Worm (Caenorhabditis elegans) whole organism, L4 larva: ENCODE results near the gene C06C3.7.

Source experiments
- D1046.2 ChIP-seq: fragments of 200-800 bp; sonication (Bioruptor generic); IDR thresholded peaks from 2 replicates; pipeline ENCODE4 v1.3.6; 2022; ENCODE audit warnings: missing genetic modification characterization, missing compliant biosample characterization
- Y48G9A.11 ChIP-seq: fragments of 200-800 bp; sonication (Bioruptor generic); IDR thresholded peaks from 2 replicates; pipeline ENCODE4 v1.3.6; 2022; ENCODE audit warnings: missing genetic modification reagents, missing genetic modification characterization, missing compliant biosample characterization
- Y75B8A.6 ChIP-seq: fragments of 200-800 bp; sonication (Bioruptor generic); IDR thresholded peaks from 2 replicates; pipeline ENCODE4 v1.3.6; 2022; ENCODE audit warnings: missing genetic modification reagents, missing genetic modification characterization, missing compliant biosample characterization
- ama-1 ChIP-seq: fragments of 150-350 bp; optimal IDR thresholded peaks from 2 replicates; lab custom pipeline; 2014; ENCODE audit warnings: inconsistent platforms, mixed read lengths
- daf-16 ChIP-seq, 3 experiments: sonication (generic microtip); optimal IDR thresholded peaks; 2 replicates each; lab custom pipeline; 2016 to 2017; ENCODE audit warnings: missing genetic modification characterization in 3 of 3, missing genetic modification reagents in 3 of 3, mild to moderate bottlenecking in 2 of 3, missing compliant biosample characterization in 2 of 3, missing biosample characterization in 1 of 3, moderate library complexity in 1 of 3
- lsy-2 ChIP-seq, 2 experiments: fragments of 150-350 bp in 1 of 2; sonication (generic microtip) in 1 of 2; optimal IDR thresholded peaks; 2 replicates each; lab custom pipeline; 2014 to 2017; ENCODE audit warnings: missing biosample characterization in 2 of 2, missing genetic modification characterization in 2 of 2
- mdl-1 ChIP-seq, 2 experiments: fragments of 150-350 bp in 1 of 2; sonication (generic microtip) in 1 of 2; optimal IDR thresholded peaks; 2 replicates each; lab custom pipeline; 2014 to 2017; ENCODE audit warnings: missing biosample characterization in 2 of 2, missing genetic modification characterization in 2 of 2
- nhr-11 ChIP-seq: fragments of 150-350 bp; optimal IDR thresholded peaks from 2 replicates; lab custom pipeline; 2014; ENCODE audit warnings: missing biosample characterization, missing genetic modification characterization
- nhr-6 ChIP-seq: fragments of 150-350 bp; optimal IDR thresholded peaks from 2 replicates; lab custom pipeline; 2014; ENCODE audit warnings: missing biosample characterization, missing genetic modification characterization
- pqm-1 ChIP-seq: sonication (generic microtip); optimal IDR thresholded peaks from 2 replicates; lab custom pipeline; 2017; ENCODE audit warnings: missing biosample characterization, missing genetic modification characterization
- ztf-11 ChIP-seq: fragments of 150-350 bp; optimal IDR thresholded peaks from 2 replicates; lab custom pipeline; 2014; ENCODE audit warnings: missing biosample characterization, missing genetic modification characterization
- ztf-7 ChIP-seq: fragments of 150-350 bp; optimal IDR thresholded peaks from 2 replicates; lab custom pipeline; 2014; ENCODE audit warnings: missing biosample characterization, missing genetic modification characterization

DNA sequence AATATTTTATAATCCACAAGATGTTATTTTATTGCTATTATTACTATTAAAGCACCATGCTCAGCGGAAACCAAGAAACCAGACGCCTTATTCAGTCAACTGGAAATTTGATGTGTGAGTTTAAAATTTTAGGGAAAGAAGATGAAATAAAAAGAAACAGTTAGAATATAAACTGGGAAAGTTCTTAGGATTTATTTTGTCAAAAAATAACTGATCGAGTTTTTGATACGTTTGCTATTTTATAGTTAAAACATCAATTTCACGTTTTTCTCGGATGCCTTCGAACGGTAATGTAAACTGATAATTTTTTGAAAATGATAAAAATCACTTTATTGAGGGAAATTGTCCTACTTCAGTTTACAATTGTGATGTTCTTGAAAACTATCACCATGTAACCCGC is 12.9 kb upstream of the C06C3.7 start, which contains the start of gene C06C3.3:
- TF ChIP-seq ama-1 (lab: Kevin White, UChicago) (no peak), nhr-11 (tag; lab: Kevin White, UChicago) (no peak), D1046.2 (GFP tag; lab: Robert Waterston, UW) (no peak), lsy-2 (tag; optimal IDR thresholded peaks at IDR 0.05; lab: Kevin White, UChicago) (no peak), ztf-11 (tag; lab: Kevin White, UChicago) (no peak), mdl-1 (tag; optimal IDR thresholded peaks at IDR 0.05; lab: Kevin White, UChicago) (no peak), ztf-7 (tag; lab: Kevin White, UChicago) (no peak), pqm-1 (tag; lab: Kevin White, UChicago) (no peak), nhr-6 (tag; lab: Kevin White, UChicago) (no peak), daf-16 (GFP tag; optimal IDR thresholded peaks at IDR 0.05; lab: Kevin White, UChicago) (no peak), daf-16 (tag; optimal IDR thresholded peaks at IDR 0.05; lab: Kevin White, UChicago) (no peak), Y48G9A.11 (no peak), Y75B8A.6 (GFP tag; lab: Robert Waterston, UW) (no peak)
